Worm (Caenorhabditis elegans): ENCODE measurements around the gene acl-1.
A peak's percentile ranks its signal among the peaks of the same experiment; 100 is the strongest.

Gene acl-1

ce11 chrX:15842492-15842891 is 7.2 kb upstream of the acl-1 start:
- TF ChIP-seq C34F6.9 (tag; optimal IDR thresholded peaks at IDR 0.05) (no peak), nhr-23 (tag; optimal IDR thresholded peaks at IDR 0.05) (no peak), ztf-4 (tag; optimal IDR thresholded peaks at IDR 0.05) (no peak), unc-39 (tag; optimal IDR thresholded peaks at IDR 0.05) (no peak), skn-1 (tag; optimal IDR thresholded peaks at IDR 0.05) (no peak), R02D3.7 (tag; optimal IDR thresholded peaks at IDR 0.05) (no peak), ceh-82 (tag; optimal IDR thresholded peaks at IDR 0.05) (no peak), nhr-11 (tag; optimal IDR thresholded peaks at IDR 0.05) (no peak), aly-2 (tag; optimal IDR thresholded peaks at IDR 0.05) (no peak), mab-5 (tag; optimal IDR thresholded peaks at IDR 0.05) (no peak), unc-62 (GFP tag; optimal IDR thresholded peaks at IDR 0.05) (no peak), egl-27 (tag; optimal IDR thresholded peaks at IDR 0.05) (no peak), gmeb-1 (tag; optimal IDR thresholded peaks at IDR 0.05) (peak; percentile 4), sma-9 (GFP tag; optimal IDR thresholded peaks at IDR 0.05) (peak; percentile 73), sma-9 (tag; optimal IDR thresholded peaks at IDR 0.05) (no peak), sem-4 (tag; optimal IDR thresholded peaks at IDR 0.05) (peak; percentile 34), lin-13 (GFP tag; optimal IDR thresholded peaks at IDR 0.05) (no peak), nhr-129 (tag; optimal IDR thresholded peaks at IDR 0.05) (peak; percentile 29), nhr-6 (tag; optimal IDR thresholded peaks at IDR 0.05) (no peak), crh-2 (tag; optimal IDR thresholded peaks at IDR 0.05) (peak; percentile 29), lin-11 (tag; optimal IDR thresholded peaks at IDR 0.05) (no peak), unc-55 (GFP tag; optimal IDR thresholded peaks at IDR 0.05) (no peak), ztf-11 (tag; optimal IDR thresholded peaks at IDR 0.05) (no peak), nhr-25 (tag; optimal IDR thresholded peaks at IDR 0.05) (no peak), ama-1 (optimal IDR thresholded peaks at IDR 0.05) (no peak), ceh-16 (tag; optimal IDR thresholded peaks at IDR 0.05) (no peak), sma-3 (GFP tag; optimal IDR thresholded peaks at IDR 0.05) (peak; percentile 23), nhr-10 (tag; optimal IDR thresholded peaks at IDR 0.05) (no peak), nhr-237 (tag; optimal IDR thresholded peaks at IDR 0.05) (no peak), zag-1 (tag; optimal IDR thresholded peaks at IDR 0.05) (no peak), nhr-77 (tag; optimal IDR thresholded peaks at IDR 0.05) (no peak), lin-39 (tag; optimal IDR thresholded peaks at IDR 0.05) (no peak), lsy-2 (tag; optimal IDR thresholded peaks at IDR 0.05) (peak; percentile 26 to 32), Y55F3AM.14 (GFP tag; optimal IDR thresholded peaks at IDR 0.05) (no peak), dmd-4 (tag; optimal IDR thresholded peaks at IDR 0.05) (no peak), snpc-4 (tag; optimal IDR thresholded peaks at IDR 0.05) (no peak), fos-1 (tag; optimal IDR thresholded peaks at IDR 0.05) (peak; percentile 60), F13H6.1 (tag; optimal IDR thresholded peaks at IDR 0.05) (peak; percentile 1), nhr-12 (tag; optimal IDR thresholded peaks at IDR 0.05) (no peak), alr-1 (tag; optimal IDR thresholded peaks at IDR 0.05) (no peak), ZK546.5 (tag; optimal IDR thresholded peaks at IDR 0.05) (no peak), blmp-1 (tag; optimal IDR thresholded peaks at IDR 0.05; ENCODE audit: insufficient read depth) (no peak), mbf-1 (tag; optimal IDR thresholded peaks at IDR 0.05) (no peak), elt-1 (tag; optimal IDR thresholded peaks at IDR 0.05) (no peak), mdl-1 (tag; optimal IDR thresholded peaks at IDR 0.05) (no peak), peb-1 (tag; optimal IDR thresholded peaks at IDR 0.05) (no peak), nhr-21 (tag; optimal IDR thresholded peaks at IDR 0.05) (peak; percentile 27), ztf-1 (GFP tag; conservative IDR thresholded peaks at IDR 0.05) (no peak), elt-3 (tag; optimal IDR thresholded peaks at IDR 0.05) (no peak)

DNA sequence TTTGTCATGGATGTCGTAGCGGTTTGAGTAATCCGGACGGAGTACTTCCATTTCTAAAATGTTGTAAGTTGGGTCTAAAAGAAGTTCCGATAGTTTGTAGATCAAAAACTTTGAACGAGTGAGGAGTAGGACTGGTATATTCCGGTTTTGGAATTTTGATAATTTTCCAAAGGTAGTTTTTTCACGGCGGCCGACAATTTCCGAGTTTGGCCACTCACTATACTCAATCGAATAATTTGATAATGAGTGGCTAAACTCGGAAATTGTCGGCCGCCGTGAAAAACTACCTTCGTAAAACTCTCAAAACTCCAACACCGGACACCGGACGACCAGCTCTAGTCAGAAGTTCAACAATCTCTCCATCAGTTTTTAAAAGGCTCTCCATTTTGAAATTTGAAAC is 5.4 kb upstream of the acl-1 start:
- no peak for TF ChIP-seq C34F6.9 (tag; optimal IDR thresholded peaks at IDR 0.05)
- no peak for TF ChIP-seq ztf-4 (tag; optimal IDR thresholded peaks at IDR 0.05)
- TF ChIP-seq nhr-129 (tag; optimal IDR thresholded peaks at IDR 0.05), result no peak
- TF ChIP-seq ceh-16 (tag; optimal IDR thresholded peaks at IDR 0.05), result no peak
- TF ChIP-seq ama-1 (optimal IDR thresholded peaks at IDR 0.05), result no peak
- no peak for TF ChIP-seq nhr-10 (tag; optimal IDR thresholded peaks at IDR 0.05)
- TF ChIP-seq skn-1 (tag; optimal IDR thresholded peaks at IDR 0.05), result no peak
- TF ChIP-seq zag-1 (tag; optimal IDR thresholded peaks at IDR 0.05), result no peak
